Fruit fly (Drosophila melanogaster) whole organism, embryonic: ENCODE results near the gene MESR3.

Experiments used
- CG10267 ChIP-seq: fragments of 200-800 bp; sonication (Bioruptor generic); optimal IDR thresholded peaks from 2 replicates; lab custom pipeline; 2018; ENCODE audit warnings: missing biosample characterization, mild to moderate bottlenecking, missing genetic modification characterization, moderate library complexity
- CG10462 ChIP-seq: fragments of 200-800 bp; sonication (Bioruptor generic); optimal IDR thresholded peaks from 2 replicates; lab custom pipeline; 2016; ENCODE audit warnings: missing biosample characterization, missing genetic modification characterization
- CG10959 ChIP-seq: fragments of 200-800 bp; sonication (Bioruptor generic); IDR thresholded peaks from 2 replicates; pipeline ENCODE4 v1.3.6; 2022; ENCODE audit warnings: missing biosample characterization, missing genetic modification characterization
- CG1233 ChIP-seq: fragments of 200-800 bp; sonication (Bioruptor generic); optimal IDR thresholded peaks from 4 replicates; lab custom pipeline; 2018; ENCODE audit warnings: missing biosample characterization, mild to moderate bottlenecking, missing genetic modification characterization
- CG12942 ChIP-seq: fragments of 200-800 bp; sonication (Bioruptor generic); optimal IDR thresholded peaks from 3 replicates; lab custom pipeline; 2016; ENCODE audit warnings: missing biosample characterization, missing genetic modification characterization
- CG13287 ChIP-seq: fragments of 200-800 bp; sonication (Bioruptor generic); IDR thresholded peaks from 2 replicates; pipeline ENCODE4 v1.3.6; 2022; ENCODE audit warnings: missing biosample characterization, missing genetic modification characterization; ENCODE audit not compliant: partially characterized antibody
- CG13424 ChIP-seq: fragments of 200-800 bp; sonication (Bioruptor generic); optimal IDR thresholded peaks from 2 replicates; lab custom pipeline; 2019; ENCODE audit warnings: missing biosample characterization, mild to moderate bottlenecking, missing genetic modification characterization, moderate library complexity
- CG14050 ChIP-seq: fragments of 200-800 bp; sonication (Bioruptor generic); IDR thresholded peaks from 3 replicates; pipeline ENCODE4 v1.3.6; 2022; ENCODE audit warnings: missing biosample characterization, missing genetic modification characterization
- CG15514 ChIP-seq: fragments of 200-800 bp; sonication (Bioruptor generic); optimal IDR thresholded peaks from 3 replicates; lab custom pipeline; 2017; ENCODE audit warnings: missing biosample characterization, missing genetic modification characterization, mild to moderate bottlenecking, moderate library complexity, missing genetic modification reagents
- CG17359 ChIP-seq: fragments of 200-800 bp; sonication (Bioruptor generic); optimal IDR thresholded peaks from 3 replicates; lab custom pipeline; 2018; ENCODE audit warnings: missing biosample characterization, mild to moderate bottlenecking, missing genetic modification characterization, moderate library complexity
- CG18599 ChIP-seq: fragments of 200-800 bp; sonication (Bioruptor generic); optimal IDR thresholded peaks from 3 replicates; lab custom pipeline; 2017; ENCODE audit warnings: missing biosample characterization, missing genetic modification characterization, mild to moderate bottlenecking, moderate library complexity, missing genetic modification reagents
- CG2199 ChIP-seq: fragments of 200-800 bp; sonication (Bioruptor generic); IDR thresholded peaks from 3 replicates; pipeline ENCODE4 v1.3.6; 2022; ENCODE audit warnings: missing biosample characterization, missing genetic modification characterization
- CG2202 ChIP-seq: fragments of 200-800 bp; sonication (Bioruptor generic); optimal IDR thresholded peaks from 2 replicates; lab custom pipeline; 2018; ENCODE audit warnings: missing biosample characterization, mild to moderate bottlenecking, missing genetic modification characterization
- CG32772 ChIP-seq: fragments of 200-800 bp; sonication (Bioruptor generic); IDR thresholded peaks from 2 replicates; pipeline ENCODE4 v1.3.6; 2022; ENCODE audit warnings: missing biosample characterization, missing genetic modification characterization
- CG4328 ChIP-seq: fragments of 200-800 bp; sonication (Bioruptor generic); optimal IDR thresholded peaks from 3 replicates; lab custom pipeline; 2017; ENCODE audit warnings: missing biosample characterization, missing genetic modification reagents, missing genetic modification characterization
- CG4424 ChIP-seq: fragments of 200-800 bp; sonication (Bioruptor generic); optimal IDR thresholded peaks from 3 replicates; lab custom pipeline; 2016; ENCODE audit warnings: missing biosample characterization, missing genetic modification characterization
- CG8089 ChIP-seq: fragments of 200-800 bp; sonication (Bioruptor generic); optimal IDR thresholded peaks from 3 replicates; lab custom pipeline; 2016; ENCODE audit warnings: missing biosample characterization, missing genetic modification characterization
- CG9876 ChIP-seq: fragments of 200-800 bp; sonication (Bioruptor generic); optimal IDR thresholded peaks from 2 replicates; lab custom pipeline; 2016; ENCODE audit warnings: missing biosample characterization, missing genetic modification characterization
- D19B ChIP-seq: fragments of 200-800 bp; sonication (Bioruptor generic); optimal IDR thresholded peaks from 2 replicates; lab custom pipeline; 2017; ENCODE audit warnings: missing biosample characterization, mild to moderate bottlenecking, missing genetic modification characterization
- Dip2 ChIP-seq: fragments of 200-800 bp; sonication (Bioruptor generic); IDR thresholded peaks from 2 replicates; pipeline ENCODE4 v1.3.6; 2022; ENCODE audit warnings: missing biosample characterization, missing genetic modification characterization
- Ets65A ChIP-seq: fragments of 200-800 bp; sonication (Bioruptor generic); peaks from one replicate; lab custom pipeline; 2016; ENCODE audit warnings: missing biosample characterization, missing genetic modification characterization
- Ets97D ChIP-seq: fragments of 200-800 bp; sonication (Bioruptor generic); optimal IDR thresholded peaks from 3 replicates; lab custom pipeline; 2016; ENCODE audit warnings: missing biosample characterization, missing genetic modification characterization
- Fer3 ChIP-seq: fragments of 200-800 bp; sonication (Bioruptor generic); optimal IDR thresholded peaks from 2 replicates; lab custom pipeline; 2018; ENCODE audit warnings: missing biosample characterization, mild to moderate bottlenecking, missing genetic modification characterization, moderate library complexity
- Hmx ChIP-seq: fragments of 200-800 bp; sonication (Bioruptor generic); optimal IDR thresholded peaks from 2 replicates; lab custom pipeline; 2016; ENCODE audit warnings: missing biosample characterization, missing genetic modification characterization
- MTF-1 ChIP-seq: fragments of 200-800 bp; sonication (Bioruptor generic); optimal IDR thresholded peaks from 2 replicates; lab custom pipeline; 2018; ENCODE audit warnings: missing biosample characterization, mild to moderate bottlenecking, missing genetic modification characterization, borderline replicate concordance
- NC2β ChIP-seq: fragments of 200-800 bp; sonication (Bioruptor generic); optimal IDR thresholded peaks from 2 replicates; lab custom pipeline; 2016; ENCODE audit warnings: missing biosample characterization, missing genetic modification characterization
- Nf-YA ChIP-seq: fragments of 200-800 bp; sonication (Bioruptor generic); IDR thresholded peaks from 2 replicates; pipeline ENCODE4 v1.3.6; 2022; ENCODE audit warnings: missing biosample characterization, missing genetic modification characterization
- Nf-YB ChIP-seq: fragments of 200-800 bp; sonication (Bioruptor generic); optimal IDR thresholded peaks from 3 replicates; lab custom pipeline; 2019; ENCODE audit warnings: missing biosample characterization, mild to moderate bottlenecking, missing genetic modification characterization, moderate library complexity
- Stat92E ChIP-seq, 3 experiments: fragments of >200 bp in 2 of 3; fragments of 200-800 bp in 1 of 3; sonication (Bioruptor generic) in 1 of 3; optimal IDR thresholded peaks; 2 replicates each; lab custom pipeline; 2017 to 2019; ENCODE audit warnings: missing biosample characterization in 3 of 3, missing genetic modification characterization in 3 of 3, mild to moderate bottlenecking in 1 of 3, moderate library complexity in 1 of 3
- TFAM ChIP-seq: fragments of 200-800 bp; sonication (Bioruptor generic); optimal IDR thresholded peaks from 2 replicates; lab custom pipeline; 2017; ENCODE audit warnings: missing biosample characterization, missing genetic modification characterization, inconsistent platforms
- Trl ChIP-seq, 3 experiments: fragments of >200 bp in 2 of 3; fragments of 200-800 bp in 1 of 3; sonication (Bioruptor generic) in 1 of 3; optimal IDR thresholded peaks; 2 replicates in 1 of 3; 3 replicates in 2 of 3; lab custom pipeline; 2016 to 2017; ENCODE audit warnings: missing biosample characterization in 1 of 3, missing genetic modification characterization in 1 of 3
- Vsx1 ChIP-seq: fragments of 200-800 bp; sonication (Bioruptor generic); optimal IDR thresholded peaks from 2 replicates; lab custom pipeline; 2017; ENCODE audit warnings: missing biosample characterization, mild to moderate bottlenecking, missing genetic modification characterization, missing genetic modification reagents
- az2 ChIP-seq: fragments of 200-800 bp; sonication (Bioruptor generic); optimal IDR thresholded peaks from 3 replicates; lab custom pipeline; 2016; ENCODE audit warnings: missing biosample characterization, missing genetic modification characterization
- chinmo ChIP-seq: fragments of 200-800 bp; sonication (Bioruptor generic); IDR thresholded peaks from 4 replicates; pipeline ENCODE4 v1.3.6; 2022; ENCODE audit warnings: missing biosample characterization, missing genetic modification characterization; ENCODE audit not compliant: partially characterized antibody
- chm ChIP-seq: fragments of 200-800 bp; sonication (Bioruptor generic); IDR thresholded peaks from 2 replicates; pipeline ENCODE4 v1.3.6; 2022; ENCODE audit warnings: missing biosample characterization, missing genetic modification characterization
- corto ChIP-seq: fragments of 200-800 bp; sonication (Bioruptor generic); optimal IDR thresholded peaks from 2 replicates; lab custom pipeline; 2016; ENCODE audit warnings: missing biosample characterization, mild to moderate bottlenecking, missing genetic modification characterization, moderate library complexity
- cwo ChIP-seq: fragments of 200-800 bp; sonication (Bioruptor generic); optimal IDR thresholded peaks from 3 replicates; lab custom pipeline; 2017; ENCODE audit warnings: missing biosample characterization, missing genetic modification characterization, mild to moderate bottlenecking, moderate library complexity, missing genetic modification reagents
- dm ChIP-seq: fragments of 200-800 bp; sonication (Bioruptor generic); optimal IDR thresholded peaks from 3 replicates; lab custom pipeline; 2016; ENCODE audit warnings: missing biosample characterization, missing genetic modification characterization
- fd96Cb ChIP-seq: fragments of 200-800 bp; sonication (Bioruptor generic); optimal IDR thresholded peaks from 2 replicates; lab custom pipeline; 2018; ENCODE audit warnings: missing biosample characterization, mild to moderate bottlenecking, missing genetic modification characterization, moderate library complexity
- ftz-f1 ChIP-seq: fragments of 200-800 bp; sonication (Bioruptor generic); optimal IDR thresholded peaks from 2 replicates; lab custom pipeline; 2016; ENCODE audit warnings: missing biosample characterization, missing genetic modification characterization
- grau ChIP-seq: fragments of 200-800 bp; optimal IDR thresholded peaks from 3 replicates; lab custom pipeline; 2019; ENCODE audit warnings: missing biosample characterization, mild to moderate bottlenecking, missing genetic modification characterization, moderate library complexity
- gsb ChIP-seq: fragments of 200-800 bp; sonication (Bioruptor generic); IDR thresholded peaks from 2 replicates; pipeline ENCODE4 v1.3.6; 2022; ENCODE audit warnings: missing biosample characterization, missing genetic modification characterization
- jigr1 ChIP-seq: fragments of 200-800 bp; sonication (Bioruptor generic); IDR thresholded peaks from 3 replicates; pipeline ENCODE4 v1.3.6; 2022; ENCODE audit warnings: missing biosample characterization, missing genetic modification characterization
- otp ChIP-seq: fragments of 200-800 bp; sonication (Bioruptor generic); IDR thresholded peaks from 3 replicates; pipeline ENCODE4, ENCODE4 v1.3.6; 2022; ENCODE audit warnings: missing biosample characterization, missing genetic modification characterization
- p53 ChIP-seq: fragments of 200-800 bp; sonication (Bioruptor generic); optimal IDR thresholded peaks from 2 replicates; lab custom pipeline; 2016; ENCODE audit warnings: missing biosample characterization, missing genetic modification characterization
- pfk ChIP-seq: fragments of 200-800 bp; sonication (Bioruptor generic); optimal IDR thresholded peaks from 2 replicates; lab custom pipeline; 2018; ENCODE audit warnings: missing biosample characterization, mild to moderate bottlenecking, missing genetic modification characterization, moderate library complexity
- shn ChIP-seq: fragments of 200-800 bp; sonication (Bioruptor generic); optimal IDR thresholded peaks from 3 replicates; lab custom pipeline; 2016; ENCODE audit warnings: missing biosample characterization, missing genetic modification characterization
- sna ChIP-seq: fragments of 200-800 bp; sonication (Bioruptor generic); IDR thresholded peaks from 2 replicates; pipeline ENCODE4 v1.3.6; 2022; ENCODE audit warnings: missing biosample characterization, missing genetic modification characterization; ENCODE audit not compliant: partially characterized antibody

The MESR3 gene

DNA sequence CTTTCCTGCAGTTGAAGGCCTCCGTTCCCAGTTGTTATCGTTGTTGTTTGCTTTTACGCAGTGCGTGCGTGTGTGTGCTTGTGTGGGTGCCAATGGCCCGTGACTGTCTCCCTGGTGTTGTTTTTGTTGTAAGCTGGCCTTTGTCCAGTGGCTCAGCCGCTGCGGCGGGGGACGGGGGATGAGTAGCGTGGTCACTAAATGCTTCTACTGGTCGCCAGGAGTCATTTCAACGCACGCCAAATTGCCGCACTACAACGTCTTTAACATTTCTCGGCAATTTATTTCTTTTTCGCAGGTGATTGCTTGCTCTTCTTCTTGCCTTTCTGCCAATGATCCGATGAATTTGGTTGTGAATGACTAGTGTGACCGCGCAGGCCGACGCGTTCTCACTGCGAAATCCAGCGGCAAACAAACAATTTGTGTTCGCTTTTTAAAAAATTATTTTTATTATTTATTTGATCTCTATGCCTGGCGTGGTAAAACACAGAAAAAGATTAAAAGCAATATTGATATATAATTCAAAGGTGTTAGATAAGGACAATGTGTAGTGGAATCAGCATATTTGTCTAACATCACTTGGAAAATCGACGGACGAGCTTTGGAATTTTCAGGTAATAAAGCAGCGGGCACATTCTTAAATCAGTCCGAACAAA lies 91.3 kb downstream of the MESR3 start, which contains the start of the genes Faf2 and Grip71 (continued):
- TF ChIP-seq otp (GFP tag; lab: Robert Waterston, UW) (peak; percentile 93), gsb (peak; percentile 88), CG13424 (tag; lab: Kevin White, UChicago) (peak; percentile 91), CG10462 (GFP tag; lab: Kevin White, UChicago) (peak; percentile 67), Vsx1 (GFP tag; lab: Kevin White, UChicago) (peak; percentile 61), chinmo (peak; percentile 86; the same call in 3 of the 4 replicates), Stat92E (GFP tag; optimal IDR thresholded peaks at IDR 0.05; lab: Kevin White, UChicago) (peak in 1 of 3 experiments; percentile 28), dm (GFP tag; lab: Kevin White, UChicago) (peak; percentile 53), p53 (GFP tag; lab: Kevin White, UChicago) (peak; percentile 36), Ets97D (peak; percentile 91), az2 (GFP tag; lab: Kevin White, UChicago) (peak; percentile 91), ftz-f1 (GFP tag; lab: Kevin White, UChicago) (peak; percentile 59), CG4424 (peak; percentile 94), CG14050 (peak; percentile 92), D19B (GFP tag; lab: Kevin White, UChicago) (peak; percentile 77), CG18599 (peak; percentile 88), CG17359 (peak; percentile 92), chm (GFP tag; lab: Robert Waterston, UW) (peak; percentile 86), Ets65A (GFP tag; lab: Kevin White, UChicago) (peak; percentile 99), Trl (optimal IDR thresholded peaks at IDR 0.05; lab: Kevin White, UChicago) (no peak), Trl (GFP tag; optimal IDR thresholded peaks at IDR 0.05; lab: Kevin White, UChicago) (peak; percentile 80), CG9876 (GFP tag; lab: Kevin White, UChicago) (peak; percentile 44), CG32772 (GFP tag; lab: Robert Waterston, UW) (peak; percentile 97), CG8089 (peak; percentile 33), NC2β (GFP tag; lab: Kevin White, UChicago) (peak; percentile 84), Fer3 (tag; lab: Kevin White, UChicago) (peak; percentile 92), MTF-1 (GFP tag; lab: Kevin White, UChicago) (peak; percentile 53), CG13287 (peak; percentile 52), pfk (GFP tag; lab: Kevin White, UChicago) (no peak), Hmx (GFP tag; lab: Kevin White, UChicago) (peak; percentile 66), CG12942 (peak; percentile 93), sna (GFP tag; lab: Robert Waterston, UW) (no peak), Dip2 (GFP tag; lab: Robert Waterston, UW) (peak; percentile 51; the same call in 1 of the 2 replicates), jigr1 (GFP tag; lab: Robert Waterston, UW) (peak; percentile 86), fd96Cb (tag; lab: Kevin White, UChicago) (peak; percentile 94), Nf-YB (GFP tag; lab: Kevin White, UChicago) (peak; percentile 59), cwo (GFP tag; lab: Kevin White, UChicago) (peak; percentile 17), shn (peak; percentile 78), CG2199 (GFP tag; lab: Robert Waterston, UW) (peak; percentile 64; the same call in 2 of the 3 replicates), CG10959 (peak; percentile 92), CG15514 (GFP tag; lab: Kevin White, UChicago) (peak; percentile 90), grau (peak; percentile 89), corto (GFP tag; lab: Kevin White, UChicago) (peak; percentile 65), TFAM (GFP tag; lab: Kevin White, UChicago) (peak; percentile 51), CG10267 (tag; lab: Kevin White, UChicago) (peak; percentile 84), CG4328 (peak; percentile 66), Nf-YA (peak; percentile 84), CG1233 (GFP tag; lab: Kevin White, UChicago) (peak; percentile 78), CG2202 (tag; lab: Kevin White, UChicago) (peak; percentile 73)
